Worm (Caenorhabditis elegans): Measurements from ENCODE around the gene C16A11.10.

- TF ChIP-seq mml-1 (tag; optimal IDR thresholded peaks at IDR 0.05) = no peak
- no peak for TF ChIP-seq daf-12 (tag; optimal IDR thresholded peaks at IDR 0.05)
- no peak for TF ChIP-seq nhr-12 (tag; optimal IDR thresholded peaks at IDR 0.05)
- TF ChIP-seq skn-1 (tag; optimal IDR thresholded peaks at IDR 0.05) = no peak
- no peak for TF ChIP-seq elt-1 (tag; optimal IDR thresholded peaks at IDR 0.05)
- no peak for TF ChIP-seq nfya-1 (tag; optimal IDR thresholded peaks at IDR 0.05; ENCODE audit: insufficient read depth)
- no peak for TF ChIP-seq fos-1 (tag; optimal IDR thresholded peaks at IDR 0.05)
- no peak for TF ChIP-seq pqm-1 (tag; optimal IDR thresholded peaks at IDR 0.05)
- TF ChIP-seq mdl-1 (tag; optimal IDR thresholded peaks at IDR 0.05) = no peak
- no peak for TF ChIP-seq aly-2 (tag; optimal IDR thresholded peaks at IDR 0.05)
- no peak for TF ChIP-seq nhr-76 (tag; optimal IDR thresholded peaks at IDR 0.05)
- TF ChIP-seq ztf-4 (tag; optimal IDR thresholded peaks at IDR 0.05) = no peak
- TF ChIP-seq elt-3 (tag; optimal IDR thresholded peaks at IDR 0.05) = no peak
Measured at ce11 chrII:4226598-4227096, 4.5 kb upstream of the C16A11.10 start, which contains the start of gene C16A11.4.
